Worm (Caenorhabditis elegans) whole organism, L2 larva: ENCODE results near the gene B0563.7.

ENCODE experiments used
- elt-3 ChIP-seq: sonication (generic microtip); optimal IDR thresholded peaks from 2 replicates; lab custom pipeline; 2017; ENCODE audit warnings: missing biosample characterization, missing genetic modification characterization
- zag-1 ChIP-seq: fragments of 150-350 bp; optimal IDR thresholded peaks from 2 replicates; lab custom pipeline; 2014; ENCODE audit warnings: missing biosample characterization, missing genetic modification characterization

DNA sequence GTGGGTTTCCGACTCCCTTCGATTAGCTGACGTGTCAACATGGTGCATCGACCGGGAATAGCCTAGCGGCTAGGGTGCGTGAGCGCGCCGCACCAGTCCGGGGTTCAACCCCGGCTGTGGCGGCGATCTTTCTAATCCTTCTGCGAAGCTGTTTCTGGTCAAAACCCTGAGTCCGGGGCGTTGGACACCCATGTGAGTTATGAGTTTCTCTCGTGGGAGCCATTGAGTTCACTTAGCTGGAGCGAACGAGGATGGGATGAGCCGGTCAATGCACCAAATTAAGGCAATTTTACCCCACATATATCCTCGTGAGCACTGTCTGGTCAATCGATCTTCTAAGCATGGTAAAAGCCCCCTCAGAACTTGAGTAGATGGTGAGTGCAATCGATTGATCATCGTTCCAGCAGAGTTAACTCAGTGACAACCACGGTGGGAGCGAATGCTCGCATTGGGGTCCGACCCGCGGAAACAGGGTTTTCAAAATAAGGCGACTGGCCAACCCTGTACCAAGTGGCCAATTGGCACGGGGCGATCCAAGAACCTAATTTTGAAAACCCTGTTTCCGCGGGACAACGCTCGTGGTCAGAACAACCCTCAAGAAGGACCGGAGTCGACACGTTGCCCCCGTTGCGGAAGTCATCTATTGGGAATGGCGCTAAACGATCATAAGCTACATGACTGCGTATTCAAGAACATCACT is 37.8 kb upstream of the B0563.7 start, which contains the start of gene Y81B9A.1:
- TF ChIP-seq zag-1 (tag; lab: Kevin White, UChicago) (no peak), elt-3 (tag; lab: Kevin White, UChicago) (no peak)
